Comparison of ENCODE assay signal across 4 worm cellular contexts in the genomic region with DNA sequence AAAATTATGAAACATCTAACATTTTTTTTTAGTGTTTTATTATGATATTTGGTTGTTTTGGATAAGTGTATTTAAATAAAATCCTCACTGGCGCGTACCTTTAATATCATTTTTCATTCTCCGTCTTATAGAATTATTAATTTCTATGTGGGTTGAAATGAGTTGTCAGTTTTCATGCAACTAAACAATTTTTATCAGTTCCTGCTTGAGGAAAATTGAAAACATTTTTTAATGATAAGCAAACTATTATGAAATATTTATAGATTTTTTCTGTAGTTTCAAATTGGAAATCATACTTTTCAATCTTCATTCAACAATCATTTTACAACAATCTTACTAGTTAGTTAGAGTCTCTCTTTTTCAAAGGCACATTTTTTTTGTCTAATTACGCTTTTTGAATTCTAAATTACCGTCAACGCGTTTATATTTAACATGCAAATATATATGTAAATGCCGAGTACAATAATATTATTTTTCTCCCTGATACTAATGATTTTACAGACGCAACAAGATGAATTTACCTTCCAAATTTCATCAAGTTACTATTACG.
TF ChIP-seq lines count a peak whose summit lies in the region.

Y37E11B.10 (minus strand) TSS at position 182 of the 550 bp plus-strand sequence.
kgb-2 (plus strand) TSS at position 500 of the 550 bp plus-strand sequence.

TF ChIP-seq in whole organism, L2 larva, 48 proteins besides CTCF, POLR2A, EP300 and RAD21:
- TF ChIP-seq fos-1 (tag; optimal IDR thresholded peaks at IDR 0.05; lab: Kevin White, UChicago) (peak; percentile 65), dmd-4 (tag; optimal IDR thresholded peaks at IDR 0.05; lab: Kevin White, UChicago) (no peak)

TF ChIP-seq in whole organism, L3 larva, 47 proteins besides CTCF, POLR2A, EP300 and RAD21:
- TF ChIP-seq elt-2 (tag; optimal IDR thresholded peaks at IDR 0.05; lab: Kevin White, UChicago) = peak; percentile 59
- TF ChIP-seq fkh-2 (tag; optimal IDR thresholded peaks at IDR 0.05; lab: Kevin White, UChicago) = no peak

TF ChIP-seq in whole organism, L4 larva, 104 proteins besides CTCF, POLR2A, EP300 and RAD21:
- no peak for TF ChIP-seq nhr-11 (tag; optimal IDR thresholded peaks at IDR 0.05; lab: Kevin White, UChicago)
- TF ChIP-seq ZK546.5 (tag; optimal IDR thresholded peaks at IDR 0.05; lab: Kevin White, UChicago) = no peak
- no peak for TF ChIP-seq tag-97 (GFP tag; IDR thresholded peaks at IDR 0.05; lab: Robert Waterston, UW)
- TF ChIP-seq ZK337.2 (GFP tag; IDR thresholded peaks at IDR 0.05; lab: Robert Waterston, UW) = no peak
- TF ChIP-seq hlh-11 (tag; optimal IDR thresholded peaks at IDR 0.05; lab: Kevin White, UChicago) = no peak
- peak; percentile 67 for TF ChIP-seq nhr-28 (tag; optimal IDR thresholded peaks at IDR 0.05; lab: Kevin White, UChicago)
- TF ChIP-seq lin-39 (tag; optimal IDR thresholded peaks at IDR 0.05; lab: Kevin White, UChicago) = no peak
- TF ChIP-seq lim-7 (GFP tag; IDR thresholded peaks at IDR 0.05; lab: Robert Waterston, UW) = no peak
- no peak for TF ChIP-seq F49E8.2 (tag; optimal IDR thresholded peaks at IDR 0.05; lab: Kevin White, UChicago; ENCODE audit: borderline replicate concordance)
- TF ChIP-seq nhr-42 (GFP tag; IDR thresholded peaks at IDR 0.05; lab: Robert Waterston, UW) = no peak
- TF ChIP-seq ceh-20 (GFP tag; IDR thresholded peaks at IDR 0.05; lab: Robert Waterston, UW) = no peak
- TF ChIP-seq dve-1 (tag; optimal IDR thresholded peaks at IDR 0.05; lab: Kevin White, UChicago; ENCODE audit: insufficient read depth) = peak; percentile 8
- no peak for TF ChIP-seq ces-1 (GFP tag; optimal IDR thresholded peaks at IDR 0.05; lab: Kevin White, UChicago)
- TF ChIP-seq pqm-1 (tag; optimal IDR thresholded peaks at IDR 0.05; lab: Kevin White, UChicago) = peak; percentile 39
- no peak for TF ChIP-seq nhr-25 (tag; optimal IDR thresholded peaks at IDR 0.05; lab: Kevin White, UChicago; ENCODE audit: borderline replicate concordance, insufficient read depth)
- TF ChIP-seq ztf-11 (tag; optimal IDR thresholded peaks at IDR 0.05; lab: Kevin White, UChicago) = no peak
- TF ChIP-seq hlh-30 (tag; optimal IDR thresholded peaks at IDR 0.05; lab: Kevin White, UChicago; ENCODE audit: insufficient read depth) = no peak
- no peak for TF ChIP-seq ceh-62 (tag; optimal IDR thresholded peaks at IDR 0.05; lab: Kevin White, UChicago)
- TF ChIP-seq attf-4 (tag; optimal IDR thresholded peaks at IDR 0.05; lab: Kevin White, UChicago) = no peak
- TF ChIP-seq daf-16 (GFP tag; optimal IDR thresholded peaks at IDR 0.05; lab: Kevin White, UChicago) = no peak
- TF ChIP-seq daf-16 (tag; optimal IDR thresholded peaks at IDR 0.05; lab: Kevin White, UChicago) = peak; percentile 71
TF ChIP-seq in whole organism, L4 larva: peak in this region for 4.

TF ChIP-seq in whole organism, young adult, 124 proteins besides CTCF, POLR2A, EP300 and RAD21:
- TF ChIP-seq let-607 (tag; optimal IDR thresholded peaks at IDR 0.05; lab: Kevin White, UChicago) = peak in 1 of 2 experiments; percentile 11
- no peak for TF ChIP-seq dpff-1 (tag; optimal IDR thresholded peaks at IDR 0.05; lab: Kevin White, UChicago)
- peak; percentile 28 for TF ChIP-seq nhr-80 (tag; optimal IDR thresholded peaks at IDR 0.05; lab: Kevin White, UChicago)
- TF ChIP-seq F57C9.4 (tag; optimal IDR thresholded peaks at IDR 0.05; lab: Kevin White, UChicago) = no peak
- no peak for TF ChIP-seq F33H1.4 (GFP tag; IDR thresholded peaks at IDR 0.05; lab: Robert Waterston, UW)
- TF ChIP-seq nhr-90 (tag; optimal IDR thresholded peaks at IDR 0.05; lab: Kevin White, UChicago) = no peak
- no peak for TF ChIP-seq pha-4 (tag; optimal IDR thresholded peaks at IDR 0.05; lab: Kevin White, UChicago)
- TF ChIP-seq cebp-1 (GFP tag; IDR thresholded peaks at IDR 0.05; lab: Robert Waterston, UW) = no peak
- peak; percentile 49 for TF ChIP-seq cebp-1 (tag; optimal IDR thresholded peaks at IDR 0.05; lab: Kevin White, UChicago)
- TF ChIP-seq mcd-1 (GFP tag; IDR thresholded peaks at IDR 0.05; lab: Robert Waterston, UW) = no peak
- TF ChIP-seq zim-3 (tag; optimal IDR thresholded peaks at IDR 0.05; lab: Kevin White, UChicago) = no peak
- no peak for TF ChIP-seq ztf-3 (GFP tag; optimal IDR thresholded peaks at IDR 0.05; lab: Kevin White, UChicago)
- TF ChIP-seq mxl-1 (tag; optimal IDR thresholded peaks at IDR 0.05; lab: Kevin White, UChicago) = no peak
